Fruit fly (Drosophila melanogaster) whole organism, embryonic: ENCODE results near the gene klar.

Experiments
- ATbp ChIP-seq: fragments of 200-800 bp; sonication (Bioruptor generic); optimal IDR thresholded peaks from 2 replicates; lab custom pipeline; 2017; ENCODE audit warnings: missing biosample characterization, mild to moderate bottlenecking, missing genetic modification characterization, missing genetic modification reagents
- CG10209 ChIP-seq: fragments of 200-800 bp; sonication (Bioruptor generic); optimal IDR thresholded peaks from 3 replicates; lab custom pipeline; 2017; ENCODE audit warnings: missing biosample characterization, mild to moderate bottlenecking, missing genetic modification characterization, missing genetic modification reagents
- CG1024 ChIP-seq: fragments of 200-800 bp; sonication (Bioruptor generic); IDR thresholded peaks from 2 replicates; pipeline ENCODE4 v1.3.6; 2022; ENCODE audit warnings: missing biosample characterization, missing genetic modification characterization
- CG10267 ChIP-seq: fragments of 200-800 bp; sonication (Bioruptor generic); optimal IDR thresholded peaks from 2 replicates; lab custom pipeline; 2018; ENCODE audit warnings: missing biosample characterization, mild to moderate bottlenecking, missing genetic modification characterization, moderate library complexity
- CG10979 ChIP-seq: fragments of 200-800 bp; sonication (Bioruptor generic); optimal IDR thresholded peaks from 2 replicates; lab custom pipeline; 2018; ENCODE audit warnings: missing biosample characterization, mild to moderate bottlenecking, missing genetic modification characterization, moderate library complexity
- CG11695 ChIP-seq: fragments of 200-800 bp; sonication (Bioruptor generic); IDR thresholded peaks from 3 replicates; pipeline ENCODE4 v1.3.6; 2022; ENCODE audit warnings: missing biosample characterization, missing genetic modification characterization
- CG12299 ChIP-seq: fragments of 200-800 bp; sonication (Bioruptor generic); optimal IDR thresholded peaks from 2 replicates; lab custom pipeline; 2018; ENCODE audit warnings: missing biosample characterization, mild to moderate bottlenecking, missing genetic modification characterization
- CG13624 ChIP-seq: fragments of 200-800 bp; sonication (Bioruptor generic); optimal IDR thresholded peaks from 2 replicates; lab custom pipeline; 2016; ENCODE audit warnings: missing biosample characterization, missing genetic modification characterization
- CG14667 ChIP-seq: fragments of 200-800 bp; sonication (Bioruptor generic); IDR thresholded peaks from 2 replicates; pipeline ENCODE4 v1.3.6; 2022; ENCODE audit warnings: missing biosample characterization, missing genetic modification characterization
- CG16813 ChIP-seq: fragments of 200-800 bp; sonication (Bioruptor generic); IDR thresholded peaks from 3 replicates; pipeline ENCODE4 v1.3.6; 2022; ENCODE audit warnings: missing biosample characterization, missing genetic modification characterization; ENCODE audit not compliant: partially characterized antibody
- CG1832 ChIP-seq: fragments of 200-800 bp; sonication (Bioruptor generic); optimal IDR thresholded peaks from 2 replicates; lab custom pipeline; 2017; ENCODE audit warnings: missing biosample characterization, mild to moderate bottlenecking, missing genetic modification characterization, inconsistent platforms
- CG18764 ChIP-seq: fragments of 200-800 bp; sonication (Bioruptor generic); optimal IDR thresholded peaks from 3 replicates; lab custom pipeline; 2016; ENCODE audit warnings: missing biosample characterization, missing genetic modification characterization
- CG2199 ChIP-seq: fragments of 200-800 bp; sonication (Bioruptor generic); IDR thresholded peaks from 3 replicates; pipeline ENCODE4 v1.3.6; 2022; ENCODE audit warnings: missing biosample characterization, missing genetic modification characterization
- CG3726 ChIP-seq: fragments of 200-800 bp; sonication (Bioruptor generic); IDR thresholded peaks from 3 replicates; pipeline ENCODE4, ENCODE4 v1.3.6; 2022; ENCODE audit warnings: missing biosample characterization, missing genetic modification characterization
- CG3847 ChIP-seq: fragments of 200-800 bp; sonication (Bioruptor generic); IDR thresholded peaks from 2 replicates; pipeline ENCODE4 v1.3.6; 2022; ENCODE audit warnings: missing biosample characterization, missing genetic modification characterization
- CG3995 ChIP-seq: fragments of 200-800 bp; sonication (Bioruptor generic); optimal IDR thresholded peaks from 3 replicates; lab custom pipeline; 2016; ENCODE audit warnings: missing biosample characterization, missing genetic modification characterization
- CG4820 ChIP-seq: fragments of 200-800 bp; sonication (Bioruptor generic); optimal IDR thresholded peaks from 3 replicates; lab custom pipeline; 2016; ENCODE audit warnings: missing biosample characterization, missing genetic modification characterization
- CG6765 ChIP-seq: fragments of 200-800 bp; sonication (Bioruptor generic); optimal IDR thresholded peaks from 3 replicates; lab custom pipeline; 2017; ENCODE audit warnings: missing biosample characterization, mild to moderate bottlenecking, missing genetic modification characterization
- CG8359 ChIP-seq: fragments of 200-800 bp; sonication (Bioruptor generic); optimal IDR thresholded peaks from 2 replicates; lab custom pipeline; 2017; ENCODE audit warnings: missing biosample characterization, mild to moderate bottlenecking, missing genetic modification characterization, borderline replicate concordance
- CG9876 ChIP-seq: fragments of 200-800 bp; sonication (Bioruptor generic); optimal IDR thresholded peaks from 2 replicates; lab custom pipeline; 2016; ENCODE audit warnings: missing biosample characterization, missing genetic modification characterization
- CkIIα-i1 ChIP-seq: fragments of 200-800 bp; sonication (Bioruptor generic); IDR thresholded peaks from 2 replicates; pipeline ENCODE4 v1.3.6; 2022; ENCODE audit warnings: missing biosample characterization, missing genetic modification characterization
- Doc2 ChIP-seq: fragments of 200-800 bp; sonication (Bioruptor generic); IDR thresholded peaks from 2 replicates; pipeline ENCODE4 v1.3.6; 2022; ENCODE audit warnings: missing biosample characterization, missing genetic modification characterization
- Fer3 ChIP-seq: fragments of 200-800 bp; sonication (Bioruptor generic); optimal IDR thresholded peaks from 2 replicates; lab custom pipeline; 2018; ENCODE audit warnings: missing biosample characterization, mild to moderate bottlenecking, missing genetic modification characterization, moderate library complexity
- H2.0 ChIP-seq: fragments of 200-800 bp; sonication (Bioruptor generic); IDR thresholded peaks from 2 replicates; pipeline ENCODE4 v1.3.6; 2022; ENCODE audit warnings: missing biosample characterization, missing genetic modification characterization
- HHEX ChIP-seq: fragments of 200-800 bp; sonication (Bioruptor generic); optimal IDR thresholded peaks from 3 replicates; lab custom pipeline; 2017; ENCODE audit warnings: missing biosample characterization, mild to moderate bottlenecking, missing genetic modification characterization, missing genetic modification reagents
- Mad ChIP-seq: fragments of 200-800 bp; sonication (Bioruptor generic); optimal IDR thresholded peaks from 2 replicates; lab custom pipeline; 2016; ENCODE audit warnings: missing biosample characterization, missing genetic modification characterization
- NFAT ChIP-seq: fragments of 200-800 bp; sonication (Bioruptor generic); IDR thresholded peaks from 2 replicates; pipeline ENCODE4 v1.3.6; 2022; ENCODE audit warnings: missing biosample characterization, missing genetic modification characterization
- Oli ChIP-seq: fragments of 200-800 bp; sonication (Bioruptor generic); optimal IDR thresholded peaks from 2 replicates; lab custom pipeline; 2018; ENCODE audit warnings: missing biosample characterization, mild to moderate bottlenecking, missing genetic modification characterization, moderate library complexity
- Tbp ChIP-seq: fragments of >200 bp; optimal IDR thresholded peaks from 2 replicates; lab custom pipeline; 2018; ENCODE audit warnings: missing biosample characterization, missing genetic modification characterization
- Usf ChIP-seq: fragments of 200-800 bp; sonication (Bioruptor generic); optimal IDR thresholded peaks from 2 replicates; lab custom pipeline; 2017; ENCODE audit warnings: missing genotype, missing biosample characterization, missing genetic modification characterization
- bbx ChIP-seq: fragments of 200-800 bp; sonication (Bioruptor generic); IDR thresholded peaks from 2 replicates; pipeline ENCODE4 v1.3.6; 2022; ENCODE audit warnings: missing biosample characterization, missing genetic modification characterization; ENCODE audit not compliant: partially characterized antibody
- crol ChIP-seq: fragments of 200-800 bp; sonication (Bioruptor generic); IDR thresholded peaks from 2 replicates; pipeline ENCODE4 v1.3.6; 2022; ENCODE audit warnings: missing biosample characterization, missing genetic modification characterization
- cwo ChIP-seq: fragments of 200-800 bp; sonication (Bioruptor generic); optimal IDR thresholded peaks from 3 replicates; lab custom pipeline; 2017; ENCODE audit warnings: missing biosample characterization, missing genetic modification characterization, mild to moderate bottlenecking, moderate library complexity, missing genetic modification reagents
- fd3F ChIP-seq: fragments of 200-800 bp; sonication (Bioruptor generic); optimal IDR thresholded peaks from 2 replicates; lab custom pipeline; 2018; ENCODE audit warnings: missing biosample characterization, mild to moderate bottlenecking, missing genetic modification characterization, moderate library complexity
- fd96Cb ChIP-seq: fragments of 200-800 bp; sonication (Bioruptor generic); optimal IDR thresholded peaks from 2 replicates; lab custom pipeline; 2018; ENCODE audit warnings: missing biosample characterization, mild to moderate bottlenecking, missing genetic modification characterization, moderate library complexity
- ham ChIP-seq: fragments of 200-800 bp; sonication (Bioruptor generic); IDR thresholded peaks from 2 replicates; pipeline ENCODE4 v1.3.6; 2022; ENCODE audit warnings: missing biosample characterization, missing genetic modification characterization
- insv ChIP-seq, 2 experiments: fragments of 200-800 bp; sonication (Bioruptor generic); optimal IDR thresholded peaks; 3 replicates each; lab custom pipeline; 2016 to 2018; ENCODE audit warnings: missing biosample characterization in 2 of 2, missing genetic modification characterization in 2 of 2
- kay ChIP-seq: fragments of 200-800 bp; sonication (Bioruptor generic); optimal IDR thresholded peaks from 2 replicates; lab custom pipeline; 2016; ENCODE audit warnings: missing biosample characterization, missing genetic modification characterization
- klu ChIP-seq: fragments of 200-800 bp; sonication (Bioruptor generic); IDR thresholded peaks from 2 replicates; pipeline ENCODE4 v1.3.6; 2022; ENCODE audit warnings: missing biosample characterization, missing genetic modification characterization
- lmd ChIP-seq: fragments of 200-800 bp; sonication (Bioruptor generic); IDR thresholded peaks from 2 replicates; pipeline ENCODE4 v1.3.6; 2022; ENCODE audit warnings: missing biosample characterization, missing genetic modification characterization
- pzg ChIP-seq: fragments of 200-800 bp; sonication (Bioruptor generic); optimal IDR thresholded peaks from 3 replicates; lab custom pipeline; 2018; ENCODE audit warnings: missing biosample characterization, mild to moderate bottlenecking, missing genetic modification characterization, moderate library complexity
- run ChIP-seq: fragments of 200-800 bp; sonication (Bioruptor generic); optimal IDR thresholded peaks from 3 replicates; lab custom pipeline; 2018; ENCODE audit warnings: missing biosample characterization, mild to moderate bottlenecking, missing genetic modification characterization
- sd ChIP-seq: fragments of 200-800 bp; sonication (Bioruptor generic); optimal IDR thresholded peaks from 3 replicates; lab custom pipeline; 2018; ENCODE audit warnings: missing biosample characterization, mild to moderate bottlenecking, missing genetic modification characterization, moderate library complexity
- sens-2 ChIP-seq: fragments of 200-800 bp; sonication (Bioruptor generic); IDR thresholded peaks from 2 replicates; pipeline ENCODE4 v1.3.6; 2022; ENCODE audit warnings: missing biosample characterization, missing genetic modification characterization
- so ChIP-seq: fragments of 200-800 bp; sonication (Bioruptor generic); IDR thresholded peaks from 3 replicates; pipeline ENCODE4 v1.3.6; 2022; ENCODE audit warnings: missing biosample characterization, missing genetic modification characterization
- sr ChIP-seq: fragments of 200-800 bp; sonication (Bioruptor generic); IDR thresholded peaks from 3 replicates; pipeline ENCODE4 v1.3.6; 2022; ENCODE audit warnings: missing biosample characterization, missing genetic modification characterization
- usp ChIP-seq: fragments of >200 bp; optimal IDR thresholded peaks from 2 replicates; lab custom pipeline; 2017; ENCODE audit warnings: missing biosample characterization, missing genetic modification characterization
- vvl ChIP-seq: fragments of 200-800 bp; sonication (Bioruptor generic); IDR thresholded peaks from 2 replicates; pipeline ENCODE4 v1.3.6; 2022; ENCODE audit warnings: missing biosample characterization, missing genetic modification characterization
- yki ChIP-seq: fragments of >200 bp; optimal IDR thresholded peaks from 3 replicates; lab custom pipeline; 2018
- z ChIP-seq: fragments of 200-800 bp; sonication (Bioruptor generic); IDR thresholded peaks from 3 replicates; pipeline ENCODE4 v1.3.6; 2022; ENCODE audit warnings: missing biosample characterization, missing genetic modification characterization
- zfh1 ChIP-seq: fragments of 200-800 bp; sonication (Bioruptor generic); IDR thresholded peaks from 3 replicates; pipeline ENCODE4 v1.3.6; 2022; ENCODE audit warnings: missing biosample characterization, missing genetic modification characterization

The klar gene

dm6 chr3L:505782-506408 lies 34.5 kb downstream of the klar start (continued):
- TF ChIP-seq crol (GFP tag; lab: Robert Waterston, UW): no peak
- TF ChIP-seq vvl: peak; percentile 71
- peak; percentile 72; the same call in 1 of the 2 replicates for TF ChIP-seq CG1024 (GFP tag; lab: Robert Waterston, UW)
- TF ChIP-seq usp (GFP tag; lab: Kevin White, UChicago): no peak
- TF ChIP-seq kay (GFP tag; lab: Kevin White, UChicago): peak; percentile 47
- TF ChIP-seq HHEX (GFP tag; lab: Kevin White, UChicago): peak; percentile 11
- peak; percentile 31 for TF ChIP-seq CG6765 (GFP tag; lab: Kevin White, UChicago)
- TF ChIP-seq ATbp (GFP tag; lab: Kevin White, UChicago): peak; percentile 42
- peak; percentile 80 for TF ChIP-seq zfh1 (GFP tag; lab: Robert Waterston, UW)
- TF ChIP-seq insv (GFP tag; optimal IDR thresholded peaks at IDR 0.05; lab: Kevin White, UChicago): peak in 1 of 2 experiments; percentile 76
- no peak for TF ChIP-seq yki (lab: Kevin White, UChicago)
- no peak for TF ChIP-seq ham (GFP tag; lab: Robert Waterston, UW)
- TF ChIP-seq H2.0 (GFP tag; lab: Robert Waterston, UW): peak; percentile 74
- TF ChIP-seq sr: peak; percentile 67; the same call in 2 of the 3 replicates
- TF ChIP-seq so (GFP tag; lab: Robert Waterston, UW): peak; percentile 65; the same call in 1 of the 3 replicates
- peak; percentile 79 for TF ChIP-seq lmd (GFP tag; lab: Robert Waterston, UW)
- no peak for TF ChIP-seq CG8359 (GFP tag; lab: Kevin White, UChicago)
- TF ChIP-seq CG1832 (GFP tag; lab: Kevin White, UChicago): no peak
- no peak for TF ChIP-seq CG16813 (GFP tag; lab: Robert Waterston, UW)
- peak; percentile 53 for TF ChIP-seq fd3F (GFP tag; lab: Kevin White, UChicago)
- no peak for TF ChIP-seq Tbp (GFP tag; lab: Kevin White, UChicago)
- peak; percentile 48 for TF ChIP-seq fd96Cb (tag; lab: Kevin White, UChicago)
- peak; percentile 35 for TF ChIP-seq CG10979 (tag; lab: Kevin White, UChicago)
- TF ChIP-seq sens-2 (GFP tag; lab: Robert Waterston, UW): peak; percentile 66
- peak; percentile 72 for TF ChIP-seq CG10209 (GFP tag; lab: Kevin White, UChicago)
- TF ChIP-seq Doc2: no peak
- peak; percentile 93 for TF ChIP-seq CG2199 (GFP tag; lab: Robert Waterston, UW)
- TF ChIP-seq Fer3 (tag; lab: Kevin White, UChicago): peak; percentile 29
- no peak; the same call in 1 of the 2 replicates for TF ChIP-seq bbx (GFP tag; lab: Robert Waterston, UW)
- TF ChIP-seq pzg (GFP tag; lab: Kevin White, UChicago): peak; percentile 10
- TF ChIP-seq CG4820 (GFP tag; lab: Kevin White, UChicago): peak; percentile 72
- TF ChIP-seq CG10267 (tag; lab: Kevin White, UChicago): peak; percentile 49
- TF ChIP-seq CG11695: 0 out of 3 replicates have a peak, but pooled peaks have one; percentile 22
- no peak for TF ChIP-seq sd
- peak; percentile 63 for TF ChIP-seq CG14667 (GFP tag; lab: Robert Waterston, UW)
- no peak for TF ChIP-seq klu (GFP tag; lab: Robert Waterston, UW)
- peak; percentile 92 for TF ChIP-seq NFAT (GFP tag; lab: Robert Waterston, UW)
- TF ChIP-seq cwo (GFP tag; lab: Kevin White, UChicago): no peak
- TF ChIP-seq CG9876: peak; percentile 92
- peak; percentile 11 for TF ChIP-seq CG3995
- peak; percentile 76 for TF ChIP-seq CG18764 (GFP tag; lab: Kevin White, UChicago)
- TF ChIP-seq z (GFP tag; lab: Robert Waterston, UW): no peak
- TF ChIP-seq Mad: peak; percentile 72
- no peak for TF ChIP-seq run (tag; lab: Kevin White, UChicago)
- peak; percentile 88 for TF ChIP-seq CG13624 (GFP tag; lab: Kevin White, UChicago)
- TF ChIP-seq CG3726 (GFP tag; lab: Robert Waterston, UW): peak; percentile 72; the same call in 2 of the 3 replicates
- TF ChIP-seq Oli: peak; percentile 50
- no peak for TF ChIP-seq CG12299 (tag; lab: Kevin White, UChicago)
- no peak for TF ChIP-seq CkIIα-i1 (GFP tag; lab: Robert Waterston, UW)
- peak; percentile 76 for TF ChIP-seq Usf (GFP tag; lab: Kevin White, UChicago)
- peak; percentile 75 for TF ChIP-seq CG3847 (GFP tag; lab: Robert Waterston, UW)
